Fruit fly (Drosophila melanogaster) whole organism, embryonic: ENCODE measurements around the gene Mvd.

Source experiments
- CG11085 ChIP-seq: fragments of 200-800 bp; sonication (Bioruptor generic); IDR thresholded peaks from 2 replicates; pipeline ENCODE4 v1.3.6; 2022; ENCODE audit warnings: missing biosample characterization, missing genetic modification characterization
- CG12744 ChIP-seq: fragments of 200-800 bp; sonication (Bioruptor generic); optimal IDR thresholded peaks from 2 replicates; lab custom pipeline; 2016; ENCODE audit warnings: missing biosample characterization, missing genetic modification characterization
- CG13775 ChIP-seq: fragments of 200-800 bp; sonication (Bioruptor generic); optimal IDR thresholded peaks from 3 replicates; lab custom pipeline; 2017; ENCODE audit warnings: missing biosample characterization, mild to moderate bottlenecking, missing genetic modification characterization
- CG13894 ChIP-seq: fragments of 200-800 bp; sonication (Bioruptor generic); optimal IDR thresholded peaks from 3 replicates; lab custom pipeline; 2018; ENCODE audit warnings: missing biosample characterization, mild to moderate bottlenecking, missing genetic modification characterization, moderate library complexity
- CG1529 ChIP-seq: fragments of 200-800 bp; sonication (Bioruptor generic); optimal IDR thresholded peaks from 3 replicates; lab custom pipeline; 2018; ENCODE audit warnings: missing biosample characterization, missing genetic modification characterization
- CG16779 ChIP-seq: fragments of 200-800 bp; sonication (Bioruptor generic); IDR thresholded peaks from 2 replicates; pipeline ENCODE4 v1.3.6; 2022; ENCODE audit warnings: missing biosample characterization, missing genetic modification characterization
- CG16813 ChIP-seq: fragments of 200-800 bp; sonication (Bioruptor generic); IDR thresholded peaks from 3 replicates; pipeline ENCODE4 v1.3.6; 2022; ENCODE audit warnings: missing biosample characterization, missing genetic modification characterization; ENCODE audit not compliant: partially characterized antibody
- CG1832 ChIP-seq: fragments of 200-800 bp; sonication (Bioruptor generic); optimal IDR thresholded peaks from 2 replicates; lab custom pipeline; 2017; ENCODE audit warnings: missing biosample characterization, mild to moderate bottlenecking, missing genetic modification characterization, inconsistent platforms
- CG30020 ChIP-seq: fragments of 200-800 bp; optimal IDR thresholded peaks from 2 replicates; lab custom pipeline; 2019; ENCODE audit warnings: missing biosample characterization, mild to moderate bottlenecking, missing genetic modification characterization, moderate library complexity
- CG30403 ChIP-seq: fragments of 200-800 bp; sonication (Bioruptor generic); optimal IDR thresholded peaks from 3 replicates; lab custom pipeline; 2016; ENCODE audit warnings: missing biosample characterization, missing genetic modification characterization
- CG34422 ChIP-seq: fragments of 200-800 bp; sonication (Bioruptor generic); IDR thresholded peaks from 3 replicates; pipeline ENCODE4 v1.3.6; 2022; ENCODE audit warnings: missing biosample characterization, missing genetic modification characterization
- CG4328 ChIP-seq: fragments of 200-800 bp; sonication (Bioruptor generic); optimal IDR thresholded peaks from 3 replicates; lab custom pipeline; 2017; ENCODE audit warnings: missing biosample characterization, missing genetic modification reagents, missing genetic modification characterization
- CG5953 ChIP-seq: fragments of 200-800 bp; sonication (Bioruptor generic); IDR thresholded peaks from 2 replicates; pipeline ENCODE4 v1.3.6; 2022; ENCODE audit warnings: missing biosample characterization, missing genetic modification characterization
- CG6689 ChIP-seq: fragments of 200-800 bp; sonication (Bioruptor generic); IDR thresholded peaks from 2 replicates; pipeline ENCODE4 v1.3.6; 2022; ENCODE audit warnings: missing biosample characterization, missing genetic modification characterization
- CG7928 ChIP-seq: fragments of 200-800 bp; sonication (Bioruptor generic); optimal IDR thresholded peaks from 2 replicates; lab custom pipeline; 2017; ENCODE audit warnings: missing biosample characterization, mild to moderate bottlenecking, missing genetic modification characterization
- CG7963 ChIP-seq: fragments of 200-800 bp; sonication (Bioruptor generic); IDR thresholded peaks from 3 replicates; pipeline ENCODE4 v1.3.6; 2022; ENCODE audit warnings: missing biosample characterization, missing genetic modification characterization; ENCODE audit not compliant: partially characterized antibody
- CG8359 ChIP-seq: fragments of 200-800 bp; sonication (Bioruptor generic); optimal IDR thresholded peaks from 2 replicates; lab custom pipeline; 2017; ENCODE audit warnings: missing biosample characterization, mild to moderate bottlenecking, missing genetic modification characterization, borderline replicate concordance
- CG8765 ChIP-seq: fragments of 200-800 bp; sonication (Bioruptor generic); IDR thresholded peaks from 2 replicates; pipeline ENCODE4 v1.3.6; 2022; ENCODE audit warnings: missing biosample characterization, missing genetic modification characterization
- CG9215 ChIP-seq: fragments of 200-800 bp; sonication (Bioruptor generic); IDR thresholded peaks from 2 replicates; pipeline ENCODE4 v1.3.6; 2022; ENCODE audit warnings: missing biosample characterization, missing genetic modification characterization
- CG9797 ChIP-seq: fragments of 200-800 bp; sonication (Bioruptor generic); optimal IDR thresholded peaks from 3 replicates; lab custom pipeline; 2018; ENCODE audit warnings: missing biosample characterization, mild to moderate bottlenecking, missing genetic modification characterization
- D19A ChIP-seq: fragments of 200-800 bp; optimal IDR thresholded peaks from 3 replicates; lab custom pipeline; 2019; ENCODE audit warnings: missing biosample characterization, mild to moderate bottlenecking, missing genetic modification characterization, moderate library complexity
- Dek ChIP-seq: fragments of 200-800 bp; sonication (Bioruptor generic); optimal IDR thresholded peaks from 3 replicates; lab custom pipeline; 2019; ENCODE audit warnings: missing biosample characterization, mild to moderate bottlenecking, missing genetic modification characterization, moderate library complexity
- Dll ChIP-seq: fragments of 200-800 bp; sonication (Bioruptor generic); IDR thresholded peaks from 4 replicates; pipeline ENCODE4 v1.3.6; 2022; ENCODE audit warnings: missing biosample characterization, missing genetic modification characterization; ENCODE audit not compliant: partially characterized antibody
- Doc2 ChIP-seq: fragments of 200-800 bp; sonication (Bioruptor generic); IDR thresholded peaks from 2 replicates; pipeline ENCODE4 v1.3.6; 2022; ENCODE audit warnings: missing biosample characterization, missing genetic modification characterization
- ERR ChIP-seq: fragments of 200-800 bp; sonication (Bioruptor generic); optimal IDR thresholded peaks from 2 replicates; lab custom pipeline; 2016; ENCODE audit warnings: missing biosample characterization, missing genetic modification characterization
- Lim3 ChIP-seq: fragments of 200-800 bp; sonication (Bioruptor generic); IDR thresholded peaks from 2 replicates; pipeline ENCODE4 v1.3.6; 2022; ENCODE audit warnings: missing biosample characterization, missing genetic modification characterization
- MESR4 ChIP-seq: fragments of 200-800 bp; sonication (Bioruptor generic); optimal IDR thresholded peaks from 2 replicates; lab custom pipeline; 2018; ENCODE audit warnings: missing biosample characterization, mild to moderate bottlenecking, missing genetic modification characterization, moderate library complexity
- MTF-1 ChIP-seq: fragments of 200-800 bp; sonication (Bioruptor generic); optimal IDR thresholded peaks from 2 replicates; lab custom pipeline; 2018; ENCODE audit warnings: missing biosample characterization, mild to moderate bottlenecking, missing genetic modification characterization, borderline replicate concordance
- Med ChIP-seq: fragments of 200-800 bp; sonication (Bioruptor generic); peaks from one replicate; lab custom pipeline; 2016; ENCODE audit warnings: missing biosample characterization, missing genetic modification characterization, mild to moderate bottlenecking, inconsistent platforms, moderate library complexity
- Mrtf ChIP-seq: fragments of 200-800 bp; sonication (Bioruptor generic); IDR thresholded peaks from 3 replicates; pipeline ENCODE4 v1.3.6; 2022; ENCODE audit warnings: missing biosample characterization, missing genetic modification characterization
- Usf ChIP-seq: fragments of 200-800 bp; sonication (Bioruptor generic); optimal IDR thresholded peaks from 2 replicates; lab custom pipeline; 2017; ENCODE audit warnings: missing genotype, missing biosample characterization, missing genetic modification characterization
- Vsx1 ChIP-seq: fragments of 200-800 bp; sonication (Bioruptor generic); optimal IDR thresholded peaks from 2 replicates; lab custom pipeline; 2017; ENCODE audit warnings: missing biosample characterization, mild to moderate bottlenecking, missing genetic modification characterization, missing genetic modification reagents
- ac ChIP-seq: fragments of 200-800 bp; sonication (Bioruptor generic); optimal IDR thresholded peaks from 3 replicates; lab custom pipeline; 2017; ENCODE audit warnings: missing biosample characterization, mild to moderate bottlenecking, missing genetic modification characterization
- corto ChIP-seq: fragments of 200-800 bp; sonication (Bioruptor generic); optimal IDR thresholded peaks from 2 replicates; lab custom pipeline; 2016; ENCODE audit warnings: missing biosample characterization, mild to moderate bottlenecking, missing genetic modification characterization, moderate library complexity
- crc ChIP-seq: fragments of 200-800 bp; sonication (Bioruptor generic); optimal IDR thresholded peaks from 2 replicates; lab custom pipeline; 2016; ENCODE audit warnings: missing biosample characterization, missing genetic modification characterization
- crp ChIP-seq, 2 experiments: fragments of 200-800 bp; sonication (Bioruptor generic); optimal IDR thresholded peaks; 2 replicates in 1 of 2; 3 replicates in 1 of 2; lab custom pipeline; 2017; ENCODE audit warnings: missing biosample characterization in 2 of 2, missing genetic modification characterization in 2 of 2, mild to moderate bottlenecking in 1 of 2, moderate library complexity in 1 of 2
- dimm ChIP-seq: fragments of 200-800 bp; sonication (Bioruptor generic); IDR thresholded peaks from 2 replicates; pipeline ENCODE4 v1.3.6; 2022; ENCODE audit warnings: missing biosample characterization, missing genetic modification characterization
- dpn ChIP-seq, 2 experiments: fragments of 200-800 bp; sonication (Bioruptor generic); optimal IDR thresholded peaks; 3 replicates each; lab custom pipeline; 2016; ENCODE audit warnings: missing biosample characterization in 2 of 2, missing genetic modification characterization in 2 of 2
- gfzf ChIP-seq: fragments of 200-800 bp; sonication (Bioruptor generic); optimal IDR thresholded peaks from 2 replicates; lab custom pipeline; 2016; ENCODE audit warnings: missing biosample characterization, mild to moderate bottlenecking, missing genetic modification characterization, moderate library complexity
- hbn ChIP-seq: fragments of 200-800 bp; sonication (Bioruptor generic); IDR thresholded peaks from 2 replicates; pipeline ENCODE4 v1.3.6; 2022; ENCODE audit warnings: missing biosample characterization, missing genetic modification characterization; ENCODE audit not compliant: partially characterized antibody
- jing ChIP-seq: fragments of 200-800 bp; sonication (Bioruptor generic); optimal IDR thresholded peaks from 2 replicates; lab custom pipeline; 2018; ENCODE audit warnings: missing biosample characterization, mild to moderate bottlenecking, missing genetic modification characterization
- lbe ChIP-seq: fragments of 200-800 bp; sonication (Bioruptor generic); optimal IDR thresholded peaks from 2 replicates; lab custom pipeline; 2016; ENCODE audit warnings: missing biosample characterization, mild to moderate bottlenecking, missing genetic modification characterization
- onecut ChIP-seq: fragments of 200-800 bp; sonication (Bioruptor generic); IDR thresholded peaks from 2 replicates; pipeline ENCODE4 v1.3.6; 2022; ENCODE audit warnings: missing biosample characterization, missing genetic modification characterization
- pfk ChIP-seq: fragments of 200-800 bp; sonication (Bioruptor generic); optimal IDR thresholded peaks from 2 replicates; lab custom pipeline; 2018; ENCODE audit warnings: missing biosample characterization, mild to moderate bottlenecking, missing genetic modification characterization, moderate library complexity
- phol ChIP-seq: fragments of 200-800 bp; sonication (Bioruptor generic); optimal IDR thresholded peaks from 3 replicates; lab custom pipeline; 2018; ENCODE audit warnings: missing biosample characterization, mild to moderate bottlenecking, missing genetic modification characterization, moderate library complexity
- pzg ChIP-seq: fragments of 200-800 bp; sonication (Bioruptor generic); optimal IDR thresholded peaks from 3 replicates; lab custom pipeline; 2018; ENCODE audit warnings: missing biosample characterization, mild to moderate bottlenecking, missing genetic modification characterization, moderate library complexity
- shn ChIP-seq: fragments of 200-800 bp; sonication (Bioruptor generic); optimal IDR thresholded peaks from 3 replicates; lab custom pipeline; 2016; ENCODE audit warnings: missing biosample characterization, missing genetic modification characterization
- sna ChIP-seq: fragments of 200-800 bp; sonication (Bioruptor generic); IDR thresholded peaks from 2 replicates; pipeline ENCODE4 v1.3.6; 2022; ENCODE audit warnings: missing biosample characterization, missing genetic modification characterization; ENCODE audit not compliant: partially characterized antibody
- sob ChIP-seq: fragments of 200-800 bp; sonication (Bioruptor generic); IDR thresholded peaks from 2 replicates; pipeline ENCODE4 v1.3.6; 2022; ENCODE audit warnings: missing biosample characterization, missing genetic modification characterization
- unpg ChIP-seq: fragments of 200-800 bp; sonication (Bioruptor generic); optimal IDR thresholded peaks from 3 replicates; lab custom pipeline; 2018; ENCODE audit warnings: missing biosample characterization, mild to moderate bottlenecking, missing genetic modification characterization, moderate library complexity
- zfh1 ChIP-seq: fragments of 200-800 bp; sonication (Bioruptor generic); IDR thresholded peaks from 3 replicates; pipeline ENCODE4 v1.3.6; 2022; ENCODE audit warnings: missing biosample characterization, missing genetic modification characterization

The Mvd gene

DNA sequence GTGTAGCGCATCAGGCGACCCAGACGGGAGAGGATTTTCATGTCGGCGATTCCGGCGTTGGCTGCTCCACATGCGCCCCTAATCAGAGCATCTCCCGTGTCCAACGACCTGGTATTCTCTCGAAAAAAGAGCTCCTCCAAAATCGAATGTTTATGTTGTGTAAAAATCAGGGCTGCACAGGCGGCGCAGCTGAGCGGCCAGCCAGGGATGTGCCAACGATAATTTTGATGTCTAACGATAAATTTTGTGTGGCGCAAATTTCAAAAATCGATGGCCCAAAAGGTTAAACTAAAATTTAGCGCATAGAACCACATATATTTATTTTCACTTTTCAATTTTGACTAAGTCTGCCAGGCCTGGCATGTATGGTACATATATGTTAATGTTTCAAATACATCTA is 47.9 kb upstream of the Mvd start, which contains the start of gene CG9240 (continued):
- TF ChIP-seq Usf (GFP tag; lab: Kevin White, UChicago) = no peak
- TF ChIP-seq Med (GFP tag; lab: Kevin White, UChicago) = peak; percentile 66
- 0 out of 3 replicates have a peak, but pooled peaks have one; percentile 28 for TF ChIP-seq zfh1
- no peak for TF ChIP-seq crc (GFP tag; lab: Kevin White, UChicago)
- no peak for TF ChIP-seq jing (GFP tag; lab: Kevin White, UChicago)
- no peak for TF ChIP-seq CG12744 (GFP tag; lab: Kevin White, UChicago)
- no peak for TF ChIP-seq Vsx1
- TF ChIP-seq Dll (GFP tag; lab: Robert Waterston, UW) = peak; percentile 46; the same call in 1 of the 4 replicates
- no peak for TF ChIP-seq sna (GFP tag; lab: Robert Waterston, UW)
- TF ChIP-seq D19A (tag; lab: Kevin White, UChicago) = peak; percentile 2
- TF ChIP-seq Lim3 (GFP tag; lab: Robert Waterston, UW) = no peak
- TF ChIP-seq CG9797 (GFP tag; lab: Kevin White, UChicago) = peak; percentile 7
- no peak for TF ChIP-seq Doc2 (GFP tag; lab: Robert Waterston, UW)
- TF ChIP-seq phol (tag; lab: Kevin White, UChicago) = peak; percentile 12
- TF ChIP-seq hbn (GFP tag; lab: Robert Waterston, UW) = no peak
- TF ChIP-seq CG8359 (GFP tag; lab: Kevin White, UChicago) = no peak
- no peak for TF ChIP-seq CG30020
- TF ChIP-seq CG1832 = no peak
- TF ChIP-seq CG11085 (GFP tag; lab: Robert Waterston, UW) = no peak
- no peak for TF ChIP-seq CG4328 (GFP tag; lab: Kevin White, UChicago)
- TF ChIP-seq CG6689 (GFP tag; lab: Robert Waterston, UW) = no peak
- TF ChIP-seq CG16813 = no peak
- no peak for TF ChIP-seq MTF-1 (GFP tag; lab: Kevin White, UChicago)
- TF ChIP-seq dpn (GFP tag; optimal IDR thresholded peaks at IDR 0.05; lab: Kevin White, UChicago) = no peak
- TF ChIP-seq ERR (GFP tag; lab: Kevin White, UChicago) = no peak
- TF ChIP-seq ac (GFP tag; lab: Kevin White, UChicago) = no peak
- no peak for TF ChIP-seq Dek
- peak; percentile 36 for TF ChIP-seq CG13894 (tag; lab: Kevin White, UChicago)
- no peak for TF ChIP-seq dimm (GFP tag; lab: Robert Waterston, UW)
- no peak for TF ChIP-seq shn (GFP tag; lab: Kevin White, UChicago)
- TF ChIP-seq pzg = peak; percentile 69
- no peak for TF ChIP-seq sob (GFP tag; lab: Robert Waterston, UW)
- peak in 1 of 2 experiments; percentile 87 for TF ChIP-seq crp (GFP tag; optimal IDR thresholded peaks at IDR 0.05; lab: Kevin White, UChicago)
- no peak for TF ChIP-seq lbe (GFP tag; lab: Kevin White, UChicago)
- TF ChIP-seq CG34422 (GFP tag; lab: Robert Waterston, UW) = no peak
- no peak for TF ChIP-seq CG16779 (GFP tag; lab: Robert Waterston, UW)
- peak; percentile 19 for TF ChIP-seq gfzf (GFP tag; lab: Kevin White, UChicago)
- TF ChIP-seq MESR4 (GFP tag; lab: Kevin White, UChicago) = peak; percentile 56
- no peak for TF ChIP-seq corto (GFP tag; lab: Kevin White, UChicago)
- TF ChIP-seq onecut (GFP tag; lab: Robert Waterston, UW) = no peak
- TF ChIP-seq CG1529 = no peak
- TF ChIP-seq CG30403 (GFP tag; lab: Kevin White, UChicago) = no peak
- TF ChIP-seq CG7963 (GFP tag; lab: Robert Waterston, UW) = no peak
- TF ChIP-seq Mrtf (GFP tag; lab: Robert Waterston, UW) = no peak
- no peak for TF ChIP-seq CG8765 (GFP tag; lab: Robert Waterston, UW)
- no peak for TF ChIP-seq CG9215 (GFP tag; lab: Robert Waterston, UW)
- TF ChIP-seq CG5953 (GFP tag; lab: Robert Waterston, UW) = no peak
- TF ChIP-seq CG7928 (GFP tag; lab: Kevin White, UChicago) = peak; percentile 98
- no peak for TF ChIP-seq unpg
- no peak for TF ChIP-seq CG13775 (GFP tag; lab: Kevin White, UChicago)
- no peak for TF ChIP-seq pfk (GFP tag; lab: Kevin White, UChicago)
